Worm (Caenorhabditis elegans): ENCODE data around the gene unc-16.

Gene unc-16

ce11 chrIII:9561158-9561557 is 15.1 kb downstream of the unc-16 start, which contains the start of gene C48B4.8:
Gene C48B4.8, minus strand, starts transcription at chrIII:9561258.
- TF ChIP-seq snpc-1.3 (tag; optimal IDR thresholded peaks at IDR 0.05; ENCODE audit: insufficient read depth) (no peak), nfya-1 (tag; optimal IDR thresholded peaks at IDR 0.05; ENCODE audit: borderline replicate concordance, insufficient read depth) (no peak), somi-1 (GFP tag; optimal IDR thresholded peaks at IDR 0.05) (no peak), ceh-58 (GFP tag; IDR thresholded peaks at IDR 0.05) (no peak), madf-8 (GFP tag; conservative IDR thresholded peaks at IDR 0.05) (no peak), let-526 (GFP tag; IDR thresholded peaks at IDR 0.05) (no peak), egl-18 (GFP tag; IDR thresholded peaks at IDR 0.05) (no peak), aptf-2 (GFP tag; conservative IDR thresholded peaks at IDR 0.05) (no peak), egrh-3 (GFP tag; IDR thresholded peaks at IDR 0.05) (no peak), madf-3 (GFP tag; IDR thresholded peaks at IDR 0.05) (no peak), ceh-100 (GFP tag; IDR thresholded peaks at IDR 0.05) (no peak)

DNA sequence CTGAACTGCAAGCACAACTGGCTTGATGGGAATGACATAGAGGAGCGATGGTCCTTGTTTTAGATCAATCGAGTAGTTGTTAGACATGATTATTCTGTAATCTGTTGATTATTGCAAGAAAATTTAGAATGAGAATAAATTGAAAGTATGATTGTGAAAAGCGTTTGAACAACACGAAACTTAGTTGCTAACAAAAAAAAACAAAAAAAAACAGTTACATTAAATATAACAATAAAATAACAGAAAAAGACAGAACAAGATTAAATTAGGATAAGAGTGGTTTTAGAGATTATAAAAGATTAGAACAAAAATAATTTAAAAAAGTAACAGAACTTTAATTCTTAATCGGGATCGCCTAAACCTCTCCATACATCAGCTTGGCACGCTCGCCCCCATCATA is 17.2 kb downstream of the unc-16 start, which contains the start of gene C48B4.9:
Gene C48B4.9 (minus strand): TSS at position 101 of the 400 bp plus-strand sequence.
- TF ChIP-seq ZK185.1 (tag; optimal IDR thresholded peaks at IDR 0.05; ENCODE audit: poor library complexity, severe bottlenecking) (no peak), egl-18 (GFP tag; IDR thresholded peaks at IDR 0.05) (no peak), hrde-1 (tag; optimal IDR thresholded peaks at IDR 0.05; ENCODE audit: borderline replicate concordance) (no peak), die-1 (tag; optimal IDR thresholded peaks at IDR 0.05) (no peak), xnd-1 (tag; optimal IDR thresholded peaks at IDR 0.05) (no peak), ceh-100 (GFP tag; IDR thresholded peaks at IDR 0.05) (no peak)

- no peak for TF ChIP-seq madf-10 (tag; optimal IDR thresholded peaks at IDR 0.05)
- no peak for TF ChIP-seq bed-2 (GFP tag; IDR thresholded peaks at IDR 0.05)
- TF ChIP-seq Y53F4B.3 (GFP tag; IDR thresholded peaks at IDR 0.05), result no peak
- 0 out of 2 replicates have a peak, but pooled peaks have one; percentile 12 for TF ChIP-seq madf-6 (GFP tag; IDR thresholded peaks at IDR 0.05)
- TF ChIP-seq efl-1 (GFP tag; optimal IDR thresholded peaks at IDR 0.05), result no peak
- no peak for TF ChIP-seq lin-40 (tag; optimal IDR thresholded peaks at IDR 0.05)
- no peak for TF ChIP-seq hlh-26 (GFP tag; conservative IDR thresholded peaks at IDR 0.05)
- no peak for TF ChIP-seq F49E8.2 (tag; optimal IDR thresholded peaks at IDR 0.05; ENCODE audit: insufficient read depth)
- TF ChIP-seq snpc-4 (GFP tag; optimal IDR thresholded peaks at IDR 0.05), result no peak
- TF ChIP-seq snpc-4 (tag; optimal IDR thresholded peaks at IDR 0.05), result no peak
Measured at ce11 chrIII:9564410-9564809, 18.4 kb downstream of the unc-16 start, which contains the start of gene C48B4.10. Gene C48B4.10, minus strand, starts transcription at chrIII:9564510.

- TF ChIP-seq dox-1 (GFP tag; IDR thresholded peaks at IDR 0.05), result 0 out of 2 replicates have a peak, but pooled peaks have one; percentile 20
- TF ChIP-seq ztf-18 (tag; optimal IDR thresholded peaks at IDR 0.05), result no peak
- TF ChIP-seq pha-4 (tag; optimal IDR thresholded peaks at IDR 0.05), result no peak
- no peak for TF ChIP-seq ceh-100 (GFP tag; IDR thresholded peaks at IDR 0.05)
- TF ChIP-seq let-607 (tag; optimal IDR thresholded peaks at IDR 0.05), result no peak
- TF ChIP-seq F33H1.4 (GFP tag; IDR thresholded peaks at IDR 0.05), result peak; percentile 87
- peak; percentile 68 for TF ChIP-seq xnd-1 (tag; optimal IDR thresholded peaks at IDR 0.05)
- no peak for TF ChIP-seq hlh-26 (GFP tag; conservative IDR thresholded peaks at IDR 0.05)
- peak; percentile 61 for TF ChIP-seq madf-8 (GFP tag; conservative IDR thresholded peaks at IDR 0.05)
- TF ChIP-seq madf-6 (GFP tag; IDR thresholded peaks at IDR 0.05), result peak; percentile 82
- peak; percentile 25 for TF ChIP-seq F49E8.2 (tag; optimal IDR thresholded peaks at IDR 0.05; ENCODE audit: insufficient read depth)
- TF ChIP-seq lin-54 (GFP tag; optimal IDR thresholded peaks at IDR 0.05), result no peak
- TF ChIP-seq nhr-179 (tag; optimal IDR thresholded peaks at IDR 0.05), result no peak
- peak; percentile 93 for TF ChIP-seq lsl-1 (GFP tag; optimal IDR thresholded peaks at IDR 0.05)
- TF ChIP-seq B0336.3 (GFP tag; IDR thresholded peaks at IDR 0.05), result no peak
- peak; percentile 12 for TF ChIP-seq efl-1 (GFP tag; optimal IDR thresholded peaks at IDR 0.05)
- no peak for TF ChIP-seq mcd-1 (GFP tag; IDR thresholded peaks at IDR 0.05)
- TF ChIP-seq him-1 (tag; optimal IDR thresholded peaks at IDR 0.05), result peak; percentile 48
Measured at ce11 chrIII:9565973-9566372, 19.9 kb downstream of the unc-16 start, which contains the start of gene C48B4.11. Gene C48B4.11, minus strand, starts transcription at chrIII:9566115.

Data from whole organism, young adult.